Worm (Caenorhabditis elegans): ENCODE results near the gene Y39F10A.3.

- no peak for TF ChIP-seq unc-62 (GFP tag; optimal IDR thresholded peaks at IDR 0.05)
- TF ChIP-seq ama-1 (optimal IDR thresholded peaks at IDR 0.05) = no peak
- no peak for TF ChIP-seq ceh-82 (tag; optimal IDR thresholded peaks at IDR 0.05)
- TF ChIP-seq lsy-2 (tag; optimal IDR thresholded peaks at IDR 0.05) = no peak
- TF ChIP-seq lin-13 (GFP tag; optimal IDR thresholded peaks at IDR 0.05) = no peak
- no peak for TF ChIP-seq unc-39 (tag; optimal IDR thresholded peaks at IDR 0.05)
- no peak for TF ChIP-seq F13H6.1 (tag; optimal IDR thresholded peaks at IDR 0.05)
- TF ChIP-seq ztf-11 (tag; optimal IDR thresholded peaks at IDR 0.05) = no peak
- no peak for TF ChIP-seq snpc-4 (tag; optimal IDR thresholded peaks at IDR 0.05)
- no peak for TF ChIP-seq egl-27 (tag; optimal IDR thresholded peaks at IDR 0.05)
Observed at ce11 chrII:760276-760675, 22.5 kb downstream of the Y39F10A.3 start.
